Fruit fly (Drosophila melanogaster) whole organism, wandering third instar larva: ENCODE data around the gene Tailor.
A peak's percentile ranks its signal among the peaks of the same experiment; 100 is the strongest.

Experiments used
- Abd-B ChIP-seq: fragments of >200 bp; optimal IDR thresholded peaks from 2 replicates; lab custom pipeline; 2017; ENCODE audit warnings: missing biosample characterization, missing genetic modification characterization
- CG32264 ChIP-seq: fragments of 200-800 bp; sonication (Bioruptor generic); optimal IDR thresholded peaks from 2 replicates; lab custom pipeline; 2016; ENCODE audit warnings: missing biosample characterization, missing genetic modification characterization
- GATAd ChIP-seq: sonication (Bioruptor generic); optimal IDR thresholded peaks from 2 replicates; lab custom pipeline; 2016; ENCODE audit warnings: missing biosample characterization, missing genetic modification characterization
- brk ChIP-seq: fragments of 200-800 bp; sonication (Bioruptor generic); optimal IDR thresholded peaks from 2 replicates; lab custom pipeline; 2016; ENCODE audit warnings: missing biosample characterization, mild to moderate bottlenecking, missing genetic modification characterization

DNA sequence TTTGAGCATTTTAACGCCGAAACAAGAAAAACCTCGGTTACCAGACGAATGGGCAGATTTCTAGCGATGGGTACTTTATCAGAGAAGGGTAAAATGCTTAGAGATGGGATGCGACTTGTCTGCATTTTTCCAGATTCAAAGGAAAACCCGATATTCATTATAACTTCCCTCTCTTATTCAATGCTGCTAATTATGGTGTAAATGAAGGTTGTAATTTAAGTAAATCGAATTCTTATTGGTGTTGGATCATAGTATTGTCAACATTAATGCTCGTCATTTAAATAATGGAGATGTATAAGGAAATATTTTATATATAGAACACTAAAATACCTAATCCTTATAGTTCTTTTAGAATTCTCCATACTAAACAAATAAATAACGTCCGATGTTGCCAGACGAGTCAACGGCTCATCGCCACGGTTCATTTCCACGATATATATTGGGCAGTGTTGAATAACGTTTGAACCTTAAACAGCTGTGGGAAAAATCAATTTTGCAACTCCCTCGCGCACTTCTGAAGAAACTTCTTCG lies 38.3 kb upstream of the Tailor start, which contains the start of the genes Alh and CG10098:
- no peak for TF ChIP-seq Abd-B (GFP tag; lab: Kevin White, UChicago)
- peak; percentile 81 for TF ChIP-seq GATAd (GFP tag; lab: Kevin White, UChicago)
- peak; percentile 81 for TF ChIP-seq brk
- no peak for TF ChIP-seq CG32264 (GFP tag; lab: Kevin White, UChicago)
